Fruit fly (Drosophila melanogaster) whole organism, embryonic: ENCODE data around the gene siz.

Experiments
- Ada2b ChIP-seq: fragments of 200-800 bp; sonication (Bioruptor generic); IDR thresholded peaks from 2 replicates; pipeline ENCODE4 v1.3.6; 2022; ENCODE audit warnings: missing biosample characterization, missing genetic modification characterization
- CG1233 ChIP-seq: fragments of 200-800 bp; sonication (Bioruptor generic); optimal IDR thresholded peaks from 4 replicates; lab custom pipeline; 2018; ENCODE audit warnings: missing biosample characterization, mild to moderate bottlenecking, missing genetic modification characterization
- CG12391 ChIP-seq: fragments of 200-800 bp; sonication (Bioruptor generic); optimal IDR thresholded peaks from 3 replicates; lab custom pipeline; 2018; ENCODE audit warnings: missing biosample characterization, mild to moderate bottlenecking, missing genetic modification characterization, moderate library complexity
- CG15479 ChIP-seq: fragments of 200-800 bp; sonication (Bioruptor generic); optimal IDR thresholded peaks from 3 replicates; lab custom pipeline; 2019; ENCODE audit warnings: missing biosample characterization, mild to moderate bottlenecking, missing genetic modification characterization, moderate library complexity
- CG1602 ChIP-seq: fragments of 200-800 bp; sonication (Bioruptor generic); optimal IDR thresholded peaks from 3 replicates; lab custom pipeline; 2016; ENCODE audit warnings: missing biosample characterization, missing genetic modification characterization
- CG7745 ChIP-seq: fragments of 200-800 bp; sonication (Bioruptor generic); optimal IDR thresholded peaks from 2 replicates; lab custom pipeline; 2018; ENCODE audit warnings: missing biosample characterization, mild to moderate bottlenecking, missing genetic modification characterization, moderate library complexity
- Fer3 ChIP-seq: fragments of 200-800 bp; sonication (Bioruptor generic); optimal IDR thresholded peaks from 2 replicates; lab custom pipeline; 2018; ENCODE audit warnings: missing biosample characterization, mild to moderate bottlenecking, missing genetic modification characterization, moderate library complexity
- Trl ChIP-seq, 3 experiments: fragments of >200 bp in 2 of 3; fragments of 200-800 bp in 1 of 3; sonication (Bioruptor generic) in 1 of 3; optimal IDR thresholded peaks; 2 replicates in 1 of 3; 3 replicates in 2 of 3; lab custom pipeline; 2016 to 2017; ENCODE audit warnings: missing biosample characterization in 1 of 3, missing genetic modification characterization in 1 of 3
- amos ChIP-seq: fragments of 200-800 bp; sonication (Bioruptor generic); IDR thresholded peaks from 2 replicates; pipeline ENCODE4 v1.3.6; 2022; ENCODE audit warnings: missing biosample characterization, missing genetic modification characterization; ENCODE audit not compliant: partially characterized antibody
- fru ChIP-seq: fragments of >200 bp; optimal IDR thresholded peaks from 2 replicates; lab custom pipeline; 2017
- knrl ChIP-seq: fragments of 200-800 bp; sonication (Bioruptor generic); IDR thresholded peaks from 3 replicates; pipeline ENCODE4 v1.3.6; 2022; ENCODE audit warnings: missing biosample characterization, missing genetic modification characterization; ENCODE audit not compliant: partially characterized antibody
- shn ChIP-seq: fragments of 200-800 bp; sonication (Bioruptor generic); optimal IDR thresholded peaks from 3 replicates; lab custom pipeline; 2016; ENCODE audit warnings: missing biosample characterization, missing genetic modification characterization
- so ChIP-seq: fragments of 200-800 bp; sonication (Bioruptor generic); IDR thresholded peaks from 3 replicates; pipeline ENCODE4 v1.3.6; 2022; ENCODE audit warnings: missing biosample characterization, missing genetic modification characterization
- zfh2 ChIP-seq: fragments of 200-800 bp; sonication (Bioruptor generic); optimal IDR thresholded peaks from 2 replicates; lab custom pipeline; 2016; ENCODE audit warnings: missing biosample characterization, missing genetic modification characterization

DNA sequence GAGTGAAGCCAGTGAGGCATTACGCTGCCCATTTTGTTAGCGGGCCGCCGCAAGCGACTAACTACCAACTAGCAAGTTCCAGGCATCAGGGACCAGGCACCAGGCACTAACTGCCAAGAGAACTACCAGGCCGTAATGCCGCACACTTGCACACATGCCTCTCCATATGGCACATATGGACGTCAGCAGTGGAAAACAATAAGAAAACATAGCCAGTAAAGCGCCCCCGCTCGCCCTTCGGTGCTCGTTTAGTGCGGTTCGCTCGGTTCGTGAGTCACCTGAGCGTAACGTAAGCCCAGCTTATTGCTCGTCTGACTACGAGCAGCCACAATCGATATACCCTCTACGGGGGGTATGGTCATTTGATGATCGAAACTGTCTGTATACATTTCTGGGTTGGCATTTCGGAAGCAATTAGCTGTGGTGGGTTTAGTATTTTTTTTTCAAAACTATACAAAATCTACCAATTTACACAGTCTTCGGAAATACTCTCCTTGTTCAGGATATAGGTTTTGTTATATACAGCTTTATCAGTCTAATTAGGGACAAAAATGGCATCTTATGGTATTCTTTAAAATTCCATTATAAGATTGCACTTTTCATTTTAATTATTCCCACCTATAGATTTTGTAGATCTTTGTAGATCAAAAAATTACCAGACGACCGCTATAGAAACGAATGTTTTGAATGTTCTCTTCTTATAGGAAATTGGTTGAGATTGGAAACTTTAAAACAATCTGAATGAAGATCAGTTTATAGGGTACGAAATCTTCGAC, 22.6 kb downstream of the siz start:
- peak; percentile 5 for TF ChIP-seq CG1233 (GFP tag; lab: Kevin White, UChicago)
- no peak for TF ChIP-seq Trl (optimal IDR thresholded peaks at IDR 0.05; lab: Kevin White, UChicago)
- TF ChIP-seq Trl (GFP tag; optimal IDR thresholded peaks at IDR 0.05; lab: Kevin White, UChicago), result no peak
- TF ChIP-seq shn, result peak; percentile 24
- no peak for TF ChIP-seq so
- no peak for TF ChIP-seq CG1602 (GFP tag; lab: Kevin White, UChicago)
- TF ChIP-seq Ada2b (GFP tag; lab: Robert Waterston, UW), result no peak; the same call in 1 of the 2 replicates
- TF ChIP-seq amos (GFP tag; lab: Robert Waterston, UW), result no peak
- no peak for TF ChIP-seq CG7745
- no peak for TF ChIP-seq fru (lab: Kevin White, UChicago)
- TF ChIP-seq Fer3, result peak; percentile 8
- TF ChIP-seq knrl (GFP tag; lab: Robert Waterston, UW), result no peak
- TF ChIP-seq CG15479 (GFP tag; lab: Kevin White, UChicago), result no peak
- peak; percentile 31 for TF ChIP-seq CG12391 (tag; lab: Kevin White, UChicago)
- peak; percentile 3 for TF ChIP-seq zfh2 (GFP tag; lab: Kevin White, UChicago)
